Worm (Caenorhabditis elegans): ENCODE measurements around the gene wrt-4.

- TF ChIP-seq tbx-11 (GFP tag; IDR thresholded peaks at IDR 0.05) (no peak), ama-1 (optimal IDR thresholded peaks at IDR 0.05) (no peak), hnd-1 (tag; optimal IDR thresholded peaks at IDR 0.05) (no peak), flt-1 (GFP tag; IDR thresholded peaks at IDR 0.05) (no peak), ceh-13 (GFP tag; optimal IDR thresholded peaks at IDR 0.05) (no peak), pes-1 (GFP tag; IDR thresholded peaks at IDR 0.05) (no peak), tbx-37 (GFP tag; conservative IDR thresholded peaks at IDR 0.05) (no peak), aly-1 (tag; optimal IDR thresholded peaks at IDR 0.05) (no peak), B0310.2 (tag; optimal IDR thresholded peaks at IDR 0.05) (no peak), ets-7 (tag; optimal IDR thresholded peaks at IDR 0.05) (no peak), tra-4 (tag; optimal IDR thresholded peaks at IDR 0.05) (no peak)
Observed at ce11 chrX:15746705-15747104, 10.4 kb downstream of the wrt-4 start, which contains the start of gene srxa-9.
